Worm (Caenorhabditis elegans): ENCODE data around the gene unc-80.

- no peak for TF ChIP-seq egl-27 (tag; optimal IDR thresholded peaks at IDR 0.05)
- TF ChIP-seq unc-62 (GFP tag; optimal IDR thresholded peaks at IDR 0.05), result no peak
- TF ChIP-seq elt-1 (tag; optimal IDR thresholded peaks at IDR 0.05), result no peak
- TF ChIP-seq snpc-4 (tag; optimal IDR thresholded peaks at IDR 0.05), result no peak
- TF ChIP-seq nhr-23 (tag; optimal IDR thresholded peaks at IDR 0.05), result no peak
- no peak for TF ChIP-seq unc-55 (GFP tag; optimal IDR thresholded peaks at IDR 0.05)
- TF ChIP-seq lin-11 (tag; optimal IDR thresholded peaks at IDR 0.05), result no peak
- TF ChIP-seq ztf-11 (tag; optimal IDR thresholded peaks at IDR 0.05), result no peak
- no peak for TF ChIP-seq crh-2 (tag; optimal IDR thresholded peaks at IDR 0.05)
- no peak for TF ChIP-seq lin-13 (GFP tag; optimal IDR thresholded peaks at IDR 0.05)
- TF ChIP-seq ama-1 (optimal IDR thresholded peaks at IDR 0.05), result no peak
- TF ChIP-seq nhr-237 (tag; optimal IDR thresholded peaks at IDR 0.05), result no peak
- no peak for TF ChIP-seq unc-39 (tag; optimal IDR thresholded peaks at IDR 0.05)
- TF ChIP-seq elt-3 (tag; optimal IDR thresholded peaks at IDR 0.05), result no peak
Measured at ce11 chrV:20875324-20875723, 4.1 kb upstream of the unc-80 start.
